Worm (Caenorhabditis elegans) whole organism, L4 larva: ENCODE data around the gene mvb-12.

Experiments
- F26F4.8 ChIP-seq: fragments of 200-800 bp; sonication (Bioruptor generic); conservative IDR thresholded peaks from 2 replicates; pipeline ENCODE4 v1.3.6; 2022; ENCODE audit warnings: missing genetic modification characterization, missing compliant biosample characterization
- F37D6.2 ChIP-seq: sonication (generic microtip); optimal IDR thresholded peaks from 2 replicates; lab custom pipeline; 2016; ENCODE audit warnings: mild to moderate bottlenecking, missing genetic modification characterization, missing compliant biosample characterization
- F44E2.7 ChIP-seq: fragments of 200-800 bp; sonication (Bioruptor generic); IDR thresholded peaks from 2 replicates; pipeline ENCODE4 v2.1.2; 2022; ENCODE audit warnings: missing genetic modification characterization, missing compliant biosample characterization
- F49E8.2 ChIP-seq: sonication (generic microtip); optimal IDR thresholded peaks from 2 replicates; lab custom pipeline; 2016; ENCODE audit warnings: missing compliant biosample characterization, mild to moderate bottlenecking, missing genetic modification characterization, borderline replicate concordance
- R02D3.7 ChIP-seq: fragments of 150-350 bp; sonication (generic microtip); optimal IDR thresholded peaks from 3 replicates; lab custom pipeline; 2014; ENCODE audit warnings: missing biosample characterization, missing genetic modification characterization
- T20F7.1 ChIP-seq: fragments of 200-800 bp; sonication (Bioruptor generic); optimal IDR thresholded peaks from 2 replicates; lab custom pipeline; 2018; ENCODE audit warnings: mild to moderate bottlenecking, missing genetic modification characterization, missing compliant biosample characterization
- T26A8.4 ChIP-seq: fragments of 200-800 bp; sonication (Bioruptor generic); IDR thresholded peaks from 2 replicates; pipeline ENCODE4 v1.3.6; 2022; ENCODE audit warnings: missing genetic modification characterization, missing compliant biosample characterization
- Y105C5A.15 ChIP-seq: fragments of 200-800 bp; sonication (Bioruptor generic); IDR thresholded peaks from 2 replicates; pipeline ENCODE4 v1.3.6; 2022; ENCODE audit warnings: missing genetic modification characterization, missing compliant biosample characterization
- Y5F2A.4 ChIP-seq: fragments of 200-800 bp; sonication (Bioruptor generic); optimal IDR thresholded peaks from 2 replicates; lab custom pipeline; 2018; ENCODE audit warnings: mild to moderate bottlenecking, missing genetic modification characterization, missing compliant biosample characterization
- ZK337.2 ChIP-seq: fragments of 200-800 bp; sonication (Bioruptor generic); IDR thresholded peaks from 2 replicates; pipeline ENCODE4 v1.3.6; 2022; ENCODE audit warnings: missing genetic modification reagents, missing genetic modification characterization, missing compliant biosample characterization
- ZK546.5 ChIP-seq, 2 experiments: sonication (generic microtip); optimal IDR thresholded peaks; 2 replicates each; lab custom pipeline; 2017; ENCODE audit warnings: missing biosample characterization in 2 of 2, missing genetic modification characterization in 2 of 2
- ama-1 ChIP-seq: fragments of 150-350 bp; optimal IDR thresholded peaks from 2 replicates; lab custom pipeline; 2014; ENCODE audit warnings: inconsistent platforms, mixed read lengths
- arid-1 ChIP-seq: fragments of 200-800 bp; sonication (Bioruptor generic); conservative IDR thresholded peaks from 2 replicates; pipeline ENCODE4 v1.3.6; 2022; ENCODE audit warnings: missing genetic modification reagents, missing genetic modification characterization, missing compliant biosample characterization
- ceh-32 ChIP-seq: sonication (generic microtip); optimal IDR thresholded peaks from 2 replicates; lab custom pipeline; 2016; ENCODE audit warnings: mild to moderate bottlenecking, missing genetic modification characterization, missing compliant biosample characterization; ENCODE audit not compliant: poor library complexity
- ceh-82 ChIP-seq: sonication (generic microtip); optimal IDR thresholded peaks from 2 replicates; lab custom pipeline; 2017; ENCODE audit warnings: missing biosample characterization, missing genetic modification characterization
- ces-1 ChIP-seq: fragments of 150-350 bp; sonication (generic microtip); optimal IDR thresholded peaks from 4 replicates; lab custom pipeline; 2014; ENCODE audit warnings: missing biosample characterization, missing genetic modification reagents, missing genetic modification characterization
- cey-2 ChIP-seq: sonication (generic microtip); optimal IDR thresholded peaks from 3 replicates; lab custom pipeline; 2017; ENCODE audit warnings: missing genetic modification characterization, mild to moderate bottlenecking, missing compliant biosample characterization, antibody characterized with exemption, borderline replicate concordance; ENCODE audit not compliant: insufficient read depth
- ctbp-1 ChIP-seq: fragments of 200-800 bp; sonication (Bioruptor generic); IDR thresholded peaks from 2 replicates; pipeline ENCODE4 v1.3.6; 2022; ENCODE audit warnings: missing genetic modification reagents, missing genetic modification characterization, missing compliant biosample characterization
- daf-16 ChIP-seq, 3 experiments: sonication (generic microtip); optimal IDR thresholded peaks; 2 replicates each; lab custom pipeline; 2016 to 2017; ENCODE audit warnings: missing genetic modification characterization in 3 of 3, missing genetic modification reagents in 3 of 3, mild to moderate bottlenecking in 2 of 3, missing compliant biosample characterization in 2 of 3, missing biosample characterization in 1 of 3, moderate library complexity in 1 of 3
- dmd-6 ChIP-seq: fragments of 200-800 bp; sonication (Bioruptor generic); IDR thresholded peaks from 2 replicates; pipeline ENCODE4 v1.3.6; 2022; ENCODE audit warnings: missing genetic modification reagents, missing genetic modification characterization, missing compliant biosample characterization
- dpl-1 ChIP-seq: fragments of 150-350 bp; optimal IDR thresholded peaks from 2 replicates; lab custom pipeline; 2014; ENCODE audit warnings: missing biosample characterization, missing genetic modification reagents, missing genetic modification characterization
- dve-1 ChIP-seq: sonication (generic microtip); optimal IDR thresholded peaks from 2 replicates; lab custom pipeline; 2017; ENCODE audit warnings: antibody characterized with exemption, mild to moderate bottlenecking, missing genetic modification characterization, missing compliant biosample characterization; ENCODE audit not compliant: insufficient read depth
- hif-1 ChIP-seq, 2 experiments: sonication (generic microtip); optimal IDR thresholded peaks; 2 replicates each; lab custom pipeline; 2016 to 2017; ENCODE audit warnings: missing compliant biosample characterization in 2 of 2, missing genetic modification characterization in 2 of 2, missing genetic modification reagents in 2 of 2, missing genotype in 2 of 2, mild to moderate bottlenecking in 1 of 2
- hlh-11 ChIP-seq: fragments of 200-800 bp; sonication (Bioruptor generic); optimal IDR thresholded peaks from 2 replicates; lab custom pipeline; 2018; ENCODE audit warnings: mild to moderate bottlenecking, missing genetic modification characterization, missing compliant biosample characterization
- hlh-30 ChIP-seq: sonication (generic microtip); optimal IDR thresholded peaks from 2 replicates; lab custom pipeline; 2017; ENCODE audit warnings: antibody characterized with exemption, mild to moderate bottlenecking, missing genetic modification characterization, missing compliant biosample characterization; ENCODE audit not compliant: insufficient read depth
- jun-1 ChIP-seq: fragments of 150-350 bp; optimal IDR thresholded peaks from 2 replicates; lab custom pipeline; 2014; ENCODE audit warnings: missing biosample characterization, missing genetic modification reagents, missing genetic modification characterization
- lim-7 ChIP-seq: fragments of 200-800 bp; sonication (Bioruptor generic); IDR thresholded peaks from 2 replicates; pipeline ENCODE4 v1.3.6; 2022; ENCODE audit warnings: missing genetic modification characterization, missing compliant biosample characterization
- lin-15B ChIP-seq: fragments of 150-350 bp; sonication (generic microtip); optimal IDR thresholded peaks from 3 replicates; lab custom pipeline; 2014; ENCODE audit warnings: missing biosample characterization, missing genetic modification characterization
- lin-38 ChIP-seq: fragments of 200-800 bp; sonication (Bioruptor generic); IDR thresholded peaks from 2 replicates; pipeline ENCODE4 v1.3.6; 2022; ENCODE audit warnings: missing genetic modification reagents, missing genetic modification characterization, missing compliant biosample characterization
- lin-39 ChIP-seq: fragments of 150-350 bp; optimal IDR thresholded peaks from 2 replicates; lab custom pipeline; 2014; ENCODE audit warnings: missing biosample characterization, missing genetic modification reagents, missing genetic modification characterization
- madf-5 ChIP-seq, 2 experiments: fragments of 200-800 bp; sonication (Bioruptor generic); IDR thresholded peaks; 2 replicates each; pipeline ENCODE4 v1.3.6; 2022; ENCODE audit warnings: missing compliant biosample characterization in 2 of 2, missing genetic modification characterization in 2 of 2
- mes-2 ChIP-seq: sonication (generic microtip); optimal IDR thresholded peaks from 2 replicates; lab custom pipeline; 2016; ENCODE audit warnings: missing genotype, mild to moderate bottlenecking, missing genetic modification characterization, missing compliant biosample characterization; ENCODE audit not compliant: poor library complexity, severe bottlenecking
- mxl-2 ChIP-seq: fragments of 200-800 bp; sonication (Bioruptor generic); conservative IDR thresholded peaks from 2 replicates; pipeline ENCODE4 v1.3.6; 2022; ENCODE audit warnings: missing genetic modification reagents, missing genetic modification characterization, missing compliant biosample characterization
- nhr-111 ChIP-seq: fragments of 200-800 bp; sonication (Bioruptor generic); optimal IDR thresholded peaks from 2 replicates; lab custom pipeline; 2018; ENCODE audit warnings: mild to moderate bottlenecking, missing genetic modification characterization, missing compliant biosample characterization
- nhr-28 ChIP-seq: fragments of 150-350 bp; optimal IDR thresholded peaks from 2 replicates; lab custom pipeline; 2014; ENCODE audit warnings: missing biosample characterization, missing genetic modification characterization
- nhr-77 ChIP-seq: fragments of 150-350 bp; optimal IDR thresholded peaks from 2 replicates; lab custom pipeline; 2014; ENCODE audit warnings: missing biosample characterization, missing genetic modification characterization
- pha-4 ChIP-seq, 2 experiments: fragments of 150-350 bp in 1 of 2; fragments of 200-800 bp in 1 of 2; sonication (Bioruptor generic) in 1 of 2; IDR thresholded peaks in 1 of 2; optimal IDR thresholded peaks in 1 of 2; 2 replicates each; pipeline versions ENCODE4 v1.3.6 to Lab custom; 2014 to 2022; ENCODE audit warnings: missing genetic modification characterization in 2 of 2, missing genetic modification reagents in 2 of 2, missing biosample characterization in 1 of 2, missing compliant biosample characterization in 1 of 2
- sdz-12 ChIP-seq: fragments of 200-800 bp; sonication (Bioruptor generic); optimal IDR thresholded peaks from 2 replicates; lab custom pipeline; 2018; ENCODE audit warnings: mild to moderate bottlenecking, missing genetic modification characterization, missing compliant biosample characterization
- set-16 ChIP-seq: fragments of 200-800 bp; sonication (Bioruptor generic); IDR thresholded peaks from 2 replicates; pipeline ENCODE4 v1.3.6; 2022; ENCODE audit warnings: missing genetic modification reagents, missing genetic modification characterization, missing compliant biosample characterization
- snpc-1.2 ChIP-seq: fragments of 200-800 bp; sonication (Bioruptor generic); IDR thresholded peaks from 2 replicates; pipeline ENCODE4 v1.3.6; 2022; ENCODE audit warnings: missing genetic modification reagents, missing genetic modification characterization, missing compliant biosample characterization
- spr-1 ChIP-seq: sonication (generic microtip); optimal IDR thresholded peaks from 2 replicates; lab custom pipeline; 2016; ENCODE audit warnings: mild to moderate bottlenecking, missing genetic modification characterization, missing compliant biosample characterization
- unc-130 ChIP-seq: sonication (generic microtip); optimal IDR thresholded peaks from 2 replicates; lab custom pipeline; 2016; ENCODE audit warnings: missing genetic modification reagents, missing genetic modification characterization, missing compliant biosample characterization
- zfp-3 ChIP-seq: fragments of 200-800 bp; sonication (Bioruptor generic); conservative IDR thresholded peaks from 2 replicates; pipeline ENCODE4 v1.3.6; 2022; ENCODE audit warnings: missing genetic modification reagents, missing genetic modification characterization, missing compliant biosample characterization

Gene mvb-12

DNA sequence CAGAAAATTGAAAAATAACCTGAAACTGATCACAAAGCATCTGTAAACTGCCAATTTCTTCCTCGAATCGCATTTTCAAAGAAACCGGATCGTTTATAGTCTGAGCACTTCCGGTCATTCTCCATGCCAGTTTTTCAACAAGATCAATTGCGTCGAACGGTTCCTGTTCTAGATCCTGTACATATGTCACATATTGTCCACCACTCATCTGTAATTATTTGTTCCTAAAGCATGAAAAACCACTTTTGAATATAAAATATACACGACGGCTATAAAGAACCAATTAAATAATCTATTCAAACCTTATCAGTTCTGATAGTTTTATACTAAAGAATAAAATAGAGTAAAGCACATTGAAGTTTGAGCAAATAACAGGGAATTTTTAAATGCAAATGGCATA, 48.0 kb upstream of the mvb-12 start, which contains the start of gene sec-10 (continued):
- TF ChIP-seq F44E2.7 (GFP tag; lab: Robert Waterston, UW) (no peak), ceh-32 (tag; lab: Kevin White, UChicago) (no peak), ama-1 (lab: Kevin White, UChicago) (no peak), arid-1 (GFP tag; lab: Robert Waterston, UW) (0 out of 2 replicates have a peak, but pooled peaks have one; percentile 33), spr-1 (tag; lab: Kevin White, UChicago) (no peak), set-16 (GFP tag; lab: Robert Waterston, UW) (no peak), ctbp-1 (no peak), lim-7 (no peak), ZK546.5 (tag; optimal IDR thresholded peaks at IDR 0.05; lab: Kevin White, UChicago) (no peak), lin-39 (tag; lab: Kevin White, UChicago) (no peak), T26A8.4 (GFP tag; lab: Robert Waterston, UW) (peak; percentile 64; the same call in 1 of the 2 replicates), ZK337.2 (GFP tag; lab: Robert Waterston, UW) (no peak), lin-15B (tag; lab: Kevin White, UChicago) (no peak), sdz-12 (no peak), hlh-11 (no peak), ces-1 (GFP tag; lab: Kevin White, UChicago) (no peak), madf-5 (GFP tag; IDR thresholded peaks at IDR 0.05; lab: Robert Waterston, UW) (no peak), lin-38 (GFP tag; lab: Robert Waterston, UW) (peak; percentile 43; the same call in 1 of the 2 replicates), F49E8.2 (tag; lab: Kevin White, UChicago) (no peak), dpl-1 (GFP tag; lab: Kevin White, UChicago) (no peak), zfp-3 (peak; percentile 60; the same call in 1 of the 2 replicates), hif-1 (tag; optimal IDR thresholded peaks at IDR 0.05; lab: Kevin White, UChicago) (no peak), F37D6.2 (no peak), F26F4.8 (no peak), R02D3.7 (tag; lab: Kevin White, UChicago) (no peak), nhr-111 (no peak)
- TF ChIP-seq, all 104 proteins: peak for 9

DNA sequence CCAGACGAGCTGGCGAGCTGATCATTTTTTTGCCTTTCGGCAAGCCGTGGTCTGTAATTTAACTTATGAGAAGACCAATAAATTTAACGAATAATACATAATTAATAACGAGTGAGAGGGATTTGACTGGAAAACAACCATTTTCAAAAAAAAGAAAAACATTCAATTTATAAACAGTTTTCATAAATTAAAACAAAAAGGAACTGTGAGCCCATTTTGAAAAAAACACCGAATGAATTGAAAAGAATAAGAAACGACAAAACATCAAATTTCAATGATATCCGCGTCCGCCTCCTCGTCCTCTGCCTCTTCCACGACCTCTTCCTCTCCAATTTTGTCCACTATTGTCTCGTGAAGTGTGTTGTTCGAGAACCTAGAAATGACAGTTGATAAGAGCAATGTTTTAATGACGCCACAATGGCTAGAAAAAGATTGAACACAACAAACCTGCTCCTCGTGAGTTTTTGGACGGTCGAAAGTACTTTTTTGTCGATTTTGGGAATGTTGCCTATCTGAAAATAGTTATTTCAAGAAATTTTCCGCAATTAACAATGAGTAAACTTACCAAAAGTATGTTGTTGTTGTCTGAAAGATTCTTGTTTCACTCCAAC, 46.4 kb upstream of the mvb-12 start, which contains the start of gene tag-321:
Gene tag-321, minus strand, starts transcription at position 51 of the 611 bp plus-strand sequence.
- TF ChIP-seq lin-38 (GFP tag; lab: Robert Waterston, UW) (no peak), T20F7.1 (GFP tag; lab: Kevin White, UChicago) (no peak), mes-2 (tag; lab: Kevin White, UChicago) (peak; percentile 28), jun-1 (tag; lab: Kevin White, UChicago) (no peak), R02D3.7 (tag; lab: Kevin White, UChicago) (no peak), Y5F2A.4 (GFP tag; lab: Kevin White, UChicago) (no peak), dmd-6 (GFP tag; lab: Robert Waterston, UW) (peak; percentile 60), hlh-30 (peak; percentile 49), pha-4 (GFP tag; IDR thresholded peaks at IDR 0.05; lab: Robert Waterston, UW) (no peak), pha-4 (tag; optimal IDR thresholded peaks at IDR 0.05; lab: Kevin White, UChicago) (no peak), hlh-11 (peak; percentile 36), nhr-77 (tag; lab: Kevin White, UChicago) (peak; percentile 32), madf-5 (GFP tag; IDR thresholded peaks at IDR 0.05; lab: Robert Waterston, UW) (no peak), Y105C5A.15 (GFP tag; lab: Robert Waterston, UW) (no peak), ama-1 (lab: Kevin White, UChicago) (no peak), ceh-82 (no peak), mxl-2 (GFP tag; lab: Robert Waterston, UW) (no peak), nhr-28 (peak; percentile 75), dve-1 (peak; percentile 62), daf-16 (GFP tag; optimal IDR thresholded peaks at IDR 0.05; lab: Kevin White, UChicago) (no peak), daf-16 (tag; optimal IDR thresholded peaks at IDR 0.05; lab: Kevin White, UChicago) (peak; percentile 82), unc-130 (GFP tag; lab: Kevin White, UChicago) (no peak), ceh-32 (tag; lab: Kevin White, UChicago) (no peak), cey-2 (tag; lab: Kevin White, UChicago) (no peak), snpc-1.2 (GFP tag; lab: Robert Waterston, UW) (no peak)
